Fruit fly (Drosophila melanogaster): Measurements from ENCODE around the gene CG9231.

Gene CG9231

dm6 chr3L:19575650-19576049 is 10.2 kb downstream of the CG9231 start (continued):
- TF ChIP-seq Deaf1 (tag; optimal IDR thresholded peaks at IDR 0.05) (peak; percentile 8), CG6654 (GFP tag; optimal IDR thresholded peaks at IDR 0.05) (no peak), Vsx1 (GFP tag; optimal IDR thresholded peaks at IDR 0.05) (peak; percentile 21), nau (GFP tag; optimal IDR thresholded peaks at IDR 0.05) (peak; percentile 52), cg (GFP tag; optimal IDR thresholded peaks at IDR 0.05) (peak; percentile 40), Bdp1 (GFP tag; optimal IDR thresholded peaks at IDR 0.05) (peak; percentile 19), fru (optimal IDR thresholded peaks at IDR 0.05) (no peak), CG6791 (GFP tag; IDR thresholded peaks at IDR 0.05; ENCODE audit: partially characterized antibody) (no peak), CG4424 (GFP tag; optimal IDR thresholded peaks at IDR 0.05) (no peak), Sox102F (GFP tag; optimal IDR thresholded peaks at IDR 0.05) (peak; percentile 28), CG15269 (tag; optimal IDR thresholded peaks at IDR 0.05) (peak; percentile 5), CG8359 (GFP tag; optimal IDR thresholded peaks at IDR 0.05; ENCODE audit: borderline replicate concordance) (peak; percentile 31), shn (GFP tag; optimal IDR thresholded peaks at IDR 0.05) (peak; percentile 29), CG8924 (tag; optimal IDR thresholded peaks at IDR 0.05) (peak; percentile 21), repo (GFP tag; optimal IDR thresholded peaks at IDR 0.05) (no peak), CG1529 (GFP tag; optimal IDR thresholded peaks at IDR 0.05) (peak; percentile 59), CG12236 (GFP tag; optimal IDR thresholded peaks at IDR 0.05) (no peak), CG4617 (GFP tag; optimal IDR thresholded peaks at IDR 0.05; ENCODE audit: borderline replicate concordance) (no peak), CG4707 (GFP tag; optimal IDR thresholded peaks at IDR 0.05) (peak; percentile 67), rib (GFP tag; IDR thresholded peaks at IDR 0.05) (no peak), CG17385 (GFP tag; optimal IDR thresholded peaks at IDR 0.05) (peak; percentile 40), CG17359 (tag; optimal IDR thresholded peaks at IDR 0.05) (peak; percentile 36), CG2199 (GFP tag; IDR thresholded peaks at IDR 0.05) (0 out of 3 replicates have a peak, but pooled peaks have one; percentile 76), da (GFP tag; optimal IDR thresholded peaks at IDR 0.05) (peak; percentile 2), CG7987 (GFP tag; optimal IDR thresholded peaks at IDR 0.05) (peak; percentile 65), CG16863 (GFP tag; optimal IDR thresholded peaks at IDR 0.05) (peak; percentile 17), CG11504 (tag; optimal IDR thresholded peaks at IDR 0.05) (peak; percentile 36), CG5953 (GFP tag; IDR thresholded peaks at IDR 0.05) (peak; percentile 33; the same call in 1 of the 2 replicates), Dfd (GFP tag; optimal IDR thresholded peaks at IDR 0.05) (no peak), CG12071 (GFP tag; optimal IDR thresholded peaks at IDR 0.05) (peak; percentile 66), org-1 (GFP tag; optimal IDR thresholded peaks at IDR 0.05) (peak; percentile 80), CG15479 (GFP tag; optimal IDR thresholded peaks at IDR 0.05) (no peak), Pdp1 (GFP tag; optimal IDR thresholded peaks at IDR 0.05) (peak; percentile 11 to 59), twi (tag; optimal IDR thresholded peaks at IDR 0.05) (peak; percentile 60), fd3F (GFP tag; optimal IDR thresholded peaks at IDR 0.05) (no peak), Rfx (GFP tag; IDR thresholded peaks at IDR 0.05) (peak; percentile 18; the same call in 1 of the 2 replicates), unpg (GFP tag; optimal IDR thresholded peaks at IDR 0.05) (peak; percentile 53), Trl (optimal IDR thresholded peaks at IDR 0.05) (no peak), Trl (GFP tag; optimal IDR thresholded peaks at IDR 0.05) (peak; percentile 2), CG11723 (GFP tag; optimal IDR thresholded peaks at IDR 0.05) (peak; percentile 44), HmgZ (tag; optimal IDR thresholded peaks at IDR 0.05) (no peak), bcd (GFP tag; optimal IDR thresholded peaks at IDR 0.05) (peak; percentile 16), ERR (GFP tag; optimal IDR thresholded peaks at IDR 0.05) (no peak), sens (GFP tag) (peak; percentile 83), NfI (GFP tag; optimal IDR thresholded peaks at IDR 0.05) (peak; percentile 20), CG18764 (GFP tag; optimal IDR thresholded peaks at IDR 0.05) (no peak), CG12299 (tag; optimal IDR thresholded peaks at IDR 0.05) (peak; percentile 16), oc (tag; optimal IDR thresholded peaks at IDR 0.05) (peak; percentile 47), ci (GFP tag; IDR thresholded peaks at IDR 0.05) (peak; percentile 71; the same call in 2 of the 3 replicates), bsh (GFP tag; optimal IDR thresholded peaks at IDR 0.05) (peak in 1 of 2 experiments; percentile 59), CG17802 (tag; optimal IDR thresholded peaks at IDR 0.05) (peak; percentile 48)

Data from whole organism, embryonic.